Fruit fly (Drosophila melanogaster): ENCODE measurements around the gene Pak3.

- TF ChIP-seq pan (optimal IDR thresholded peaks at IDR 0.05) (no peak), Dll (optimal IDR thresholded peaks at IDR 0.05) (no peak), CG8478 (optimal IDR thresholded peaks at IDR 0.05) (no peak), usp (GFP tag; optimal IDR thresholded peaks at IDR 0.05) (no peak), psq (optimal IDR thresholded peaks at IDR 0.05) (no peak)
Measured at dm6 chr3R:16442937-16443336, 10.7 kb downstream of the Pak3 start, which contains the start of the genes Ttc1 and CG14882.

Data from whole organism.